Worm (Caenorhabditis elegans) whole organism, early embryonic: ENCODE results near the gene frpr-5.

Experiments used
- B0310.2 ChIP-seq: sonication (generic microtip); optimal IDR thresholded peaks from 2 replicates; lab custom pipeline; 2016; ENCODE audit warnings: mild to moderate bottlenecking, missing genetic modification characterization, missing compliant biosample characterization
- F13C5.2 ChIP-seq: sonication (generic microtip); optimal IDR thresholded peaks from 2 replicates; lab custom pipeline; 2017; ENCODE audit warnings: mild to moderate bottlenecking, missing genetic modification characterization, inconsistent platforms, missing compliant biosample characterization
- aly-1 ChIP-seq: sonication (generic microtip); optimal IDR thresholded peaks from 2 replicates; lab custom pipeline; 2016; ENCODE audit warnings: missing genetic modification characterization, missing compliant biosample characterization
- ama-1 ChIP-seq: fragments of 150-350 bp; optimal IDR thresholded peaks from 2 replicates; lab custom pipeline; 2014
- ceh-13 ChIP-seq: fragments of 200-800 bp; sonication (Bioruptor generic); optimal IDR thresholded peaks from 2 replicates; lab custom pipeline; 2018; ENCODE audit warnings: mild to moderate bottlenecking, missing genetic modification characterization, missing compliant biosample characterization
- ceh-36 ChIP-seq: sonication (generic microtip); optimal IDR thresholded peaks from 2 replicates; lab custom pipeline; 2016; ENCODE audit warnings: missing genetic modification characterization, inconsistent platforms, missing compliant biosample characterization
- ets-7 ChIP-seq: sonication (generic microtip); optimal IDR thresholded peaks from 2 replicates; lab custom pipeline; 2016; ENCODE audit warnings: missing genotype, missing genetic modification characterization, missing compliant biosample characterization
- flt-1 ChIP-seq: fragments of 200-800 bp; sonication (Bioruptor generic); IDR thresholded peaks from 2 replicates; pipeline ENCODE4 v1.3.6; 2022; ENCODE audit warnings: missing genetic modification characterization, missing compliant biosample characterization
- hmbx-1 ChIP-seq: sonication (generic microtip); optimal IDR thresholded peaks from 2 replicates; lab custom pipeline; 2016; ENCODE audit warnings: mild to moderate bottlenecking, missing genetic modification characterization, missing compliant biosample characterization
- hmg-4 ChIP-seq: fragments of 200-800 bp; sonication (Bioruptor generic); optimal IDR thresholded peaks from 2 replicates; lab custom pipeline; 2018; ENCODE audit warnings: mild to moderate bottlenecking, missing genetic modification characterization, missing compliant biosample characterization
- tbx-11 ChIP-seq: fragments of 200-800 bp; sonication (Bioruptor generic); IDR thresholded peaks from 2 replicates; pipeline ENCODE4 v1.3.6; 2022; ENCODE audit warnings: missing genetic modification characterization, missing compliant biosample characterization
- tra-4 ChIP-seq: sonication (generic microtip); optimal IDR thresholded peaks from 2 replicates; lab custom pipeline; 2017; ENCODE audit warnings: missing genetic modification characterization, missing compliant biosample characterization

- TF ChIP-seq ets-7 (tag; lab: Kevin White, UChicago), result no peak
- TF ChIP-seq flt-1, result no peak
- no peak for TF ChIP-seq hmbx-1 (tag; lab: Kevin White, UChicago)
- no peak for TF ChIP-seq ama-1 (lab: Kevin White, UChicago)
- no peak for TF ChIP-seq aly-1 (tag; lab: Kevin White, UChicago)
- no peak for TF ChIP-seq ceh-13 (GFP tag; lab: Kevin White, UChicago)
- TF ChIP-seq F13C5.2 (tag; lab: Kevin White, UChicago), result no peak
- no peak for TF ChIP-seq ceh-36
- no peak for TF ChIP-seq B0310.2 (tag; lab: Kevin White, UChicago)
- no peak for TF ChIP-seq tbx-11 (GFP tag; lab: Robert Waterston, UW)
- TF ChIP-seq hmg-4, result no peak
- TF ChIP-seq tra-4 (tag; lab: Kevin White, UChicago), result no peak
Measured at ce11 chrV:13485732-13486131, 50.2 kb downstream of the frpr-5 start.
